Worm (Caenorhabditis elegans) whole organism, young adult: ENCODE data around the gene col-72.
A peak's percentile ranks its signal among the peaks of the same experiment; 100 is the strongest.

Experiments used
- B0019.2 ChIP-seq: fragments of 200-800 bp; sonication (Bioruptor generic); conservative IDR thresholded peaks from 2 replicates; pipeline ENCODE4 v1.3.6; 2022; ENCODE audit warnings: missing genetic modification reagents, missing genetic modification characterization, missing compliant biosample characterization
- F10E7.11 ChIP-seq: sonication (generic microtip); optimal IDR thresholded peaks from 2 replicates; lab custom pipeline; 2017; ENCODE audit warnings: mild to moderate bottlenecking, missing genetic modification characterization, moderate library complexity, missing compliant biosample characterization
- F33H1.4 ChIP-seq: fragments of 200-800 bp; sonication (Bioruptor generic); IDR thresholded peaks from 2 replicates; pipeline ENCODE4 v1.3.6; 2022; ENCODE audit warnings: missing genetic modification reagents, missing genetic modification characterization, missing compliant biosample characterization
- F57C9.4 ChIP-seq: sonication (generic microtip); optimal IDR thresholded peaks from 2 replicates; lab custom pipeline; 2017; ENCODE audit warnings: mild to moderate bottlenecking, missing genetic modification characterization, missing compliant biosample characterization
- Y56A3A.18 ChIP-seq: fragments of 200-800 bp; sonication (Bioruptor generic); IDR thresholded peaks from 2 replicates; pipeline ENCODE4 v1.3.6; 2022; ENCODE audit warnings: missing genetic modification reagents, missing genetic modification characterization, missing compliant biosample characterization
- Y67H2A.10 ChIP-seq: fragments of 200-800 bp; sonication (Bioruptor generic); conservative IDR thresholded peaks from 2 replicates; pipeline ENCODE4 v1.3.6; 2022; ENCODE audit warnings: missing genetic modification reagents, missing genetic modification characterization, missing compliant biosample characterization
- attf-6 ChIP-seq: fragments of 200-800 bp; sonication (Bioruptor generic); IDR thresholded peaks from 2 replicates; pipeline ENCODE4 v1.3.6; 2022; ENCODE audit warnings: missing genetic modification reagents, missing genetic modification characterization, missing compliant biosample characterization
- bed-2 ChIP-seq: fragments of 200-800 bp; sonication (Bioruptor generic); IDR thresholded peaks from 2 replicates; pipeline ENCODE4 v1.3.6; 2022; ENCODE audit warnings: missing genetic modification reagents, missing genetic modification characterization, missing compliant biosample characterization
- ceh-100 ChIP-seq: fragments of 200-800 bp; sonication (Bioruptor generic); IDR thresholded peaks from 2 replicates; pipeline ENCODE4 v1.3.6; 2022; ENCODE audit warnings: missing genetic modification reagents, missing genetic modification characterization, missing compliant biosample characterization
- ceh-58 ChIP-seq: fragments of 200-800 bp; sonication (Bioruptor generic); IDR thresholded peaks from 2 replicates; pipeline ENCODE4 v1.3.6; 2022; ENCODE audit warnings: missing genetic modification characterization, missing compliant biosample characterization
- efl-1 ChIP-seq: fragments of 150-350 bp; optimal IDR thresholded peaks from 2 replicates; lab custom pipeline; 2014; ENCODE audit warnings: missing biosample characterization, missing genetic modification reagents, missing genetic modification characterization
- egl-44 ChIP-seq: fragments of 200-800 bp; sonication (Bioruptor generic); IDR thresholded peaks from 2 replicates; pipeline ENCODE4 v1.3.6; 2022; ENCODE audit warnings: missing genetic modification reagents, missing genetic modification characterization, missing compliant biosample characterization
- egrh-3 ChIP-seq: fragments of 200-800 bp; sonication (Bioruptor generic); IDR thresholded peaks from 2 replicates; pipeline ENCODE4 v1.3.6; 2022; ENCODE audit warnings: missing genetic modification reagents, missing genetic modification characterization, missing compliant biosample characterization
- gei-17 ChIP-seq: fragments of 200-800 bp; sonication (Bioruptor generic); optimal IDR thresholded peaks from 2 replicates; lab custom pipeline; 2018; ENCODE audit warnings: mild to moderate bottlenecking, missing genetic modification characterization, missing compliant biosample characterization
- hmg-1.2 ChIP-seq: fragments of 200-800 bp; sonication (Bioruptor generic); IDR thresholded peaks from 2 replicates; pipeline ENCODE4 v1.3.6; 2022; ENCODE audit warnings: missing genetic modification reagents, missing genetic modification characterization, missing compliant biosample characterization
- let-526 ChIP-seq: fragments of 200-800 bp; sonication (Bioruptor generic); IDR thresholded peaks from 2 replicates; pipeline ENCODE4 v1.3.6; 2022; ENCODE audit warnings: missing genetic modification reagents, missing genetic modification characterization, missing compliant biosample characterization
- let-607 ChIP-seq, 2 experiments: fragments of 200-800 bp in 1 of 2; sonication (Bioruptor generic) in 1 of 2; sonication (generic microtip) in 1 of 2; optimal IDR thresholded peaks; 2 replicates each; lab custom pipeline; 2016 to 2018; ENCODE audit warnings: mild to moderate bottlenecking in 2 of 2, missing compliant biosample characterization in 2 of 2, missing genetic modification characterization in 2 of 2, moderate library complexity in 2 of 2, missing genotype in 1 of 2
- lin-26 ChIP-seq: fragments of 200-800 bp; sonication (Bioruptor generic); IDR thresholded peaks from 2 replicates; pipeline ENCODE4 v1.3.6; 2022; ENCODE audit warnings: missing genetic modification reagents, missing genetic modification characterization, missing compliant biosample characterization
- lin-54 ChIP-seq: fragments of 200-800 bp; sonication (Bioruptor generic); optimal IDR thresholded peaks from 2 replicates; lab custom pipeline; 2018; ENCODE audit warnings: mild to moderate bottlenecking, missing genetic modification characterization, missing compliant biosample characterization
- madf-10 ChIP-seq: sonication (generic microtip); optimal IDR thresholded peaks from 2 replicates; lab custom pipeline; 2016; ENCODE audit warnings: mild to moderate bottlenecking, missing genetic modification characterization, missing compliant biosample characterization
- madf-3 ChIP-seq: fragments of 200-800 bp; sonication (Bioruptor generic); IDR thresholded peaks from 2 replicates; pipeline ENCODE4 v1.3.6; 2022; ENCODE audit warnings: missing genetic modification reagents, missing genetic modification characterization, missing compliant biosample characterization
- madf-6 ChIP-seq: fragments of 200-800 bp; sonication (Bioruptor generic); IDR thresholded peaks from 2 replicates; pipeline ENCODE4 v1.3.6; 2022; ENCODE audit warnings: missing genetic modification reagents, missing genetic modification characterization, missing compliant biosample characterization
- madf-8 ChIP-seq: fragments of 200-800 bp; sonication (Bioruptor generic); conservative IDR thresholded peaks from 2 replicates; pipeline ENCODE4 v1.3.6; 2022; ENCODE audit warnings: missing genetic modification reagents, missing genetic modification characterization, missing compliant biosample characterization
- mcd-1 ChIP-seq: fragments of 200-800 bp; sonication (Bioruptor generic); IDR thresholded peaks from 2 replicates; pipeline ENCODE4 v1.3.6; 2022; ENCODE audit warnings: missing genetic modification reagents, missing genetic modification characterization, missing compliant biosample characterization
- mel-28 ChIP-seq: sonication (generic microtip); optimal IDR thresholded peaks from 2 replicates; lab custom pipeline; 2016; ENCODE audit warnings: borderline replicate concordance, mild to moderate bottlenecking, missing genetic modification characterization, missing compliant biosample characterization
- nfyb-1 ChIP-seq: fragments of 200-800 bp; sonication (Bioruptor generic); IDR thresholded peaks from 2 replicates; pipeline ENCODE4 v1.3.6; 2022; ENCODE audit warnings: missing genetic modification reagents, missing genetic modification characterization, missing compliant biosample characterization
- rcor-1 ChIP-seq: fragments of 200-800 bp; sonication (Bioruptor generic); IDR thresholded peaks from 2 replicates; pipeline ENCODE4 v1.3.6; 2022; ENCODE audit warnings: missing genetic modification reagents, missing genetic modification characterization, missing compliant biosample characterization
- snpc-3.4 ChIP-seq: sonication (generic microtip); optimal IDR thresholded peaks from 2 replicates; lab custom pipeline; 2017; ENCODE audit warnings: missing genetic modification characterization, mild to moderate bottlenecking, missing compliant biosample characterization, antibody characterized with exemption, moderate library complexity, missing genotype, missing genetic modification reagents
- tlf-1 ChIP-seq: fragments of 200-800 bp; sonication (Bioruptor generic); optimal IDR thresholded peaks from 2 replicates; lab custom pipeline; 2018; ENCODE audit warnings: mild to moderate bottlenecking, missing genetic modification characterization, missing compliant biosample characterization
- zfh-2 ChIP-seq: fragments of 200-800 bp; sonication (Bioruptor generic); conservative IDR thresholded peaks from 2 replicates; pipeline ENCODE4 v1.3.6; 2022; ENCODE audit warnings: missing genetic modification reagents, missing genetic modification characterization, missing compliant biosample characterization
- ztf-25 ChIP-seq: fragments of 200-800 bp; sonication (Bioruptor generic); IDR thresholded peaks from 2 replicates; pipeline ENCODE4 v1.3.6; 2022; ENCODE audit warnings: missing genetic modification reagents, missing genetic modification characterization, missing compliant biosample characterization
- ztf-28 ChIP-seq: fragments of 200-800 bp; sonication (Bioruptor generic); IDR thresholded peaks from 2 replicates; pipeline ENCODE4 v1.3.6; 2022; ENCODE audit warnings: missing genetic modification reagents, missing genetic modification characterization, missing compliant biosample characterization

The col-72 gene

DNA sequence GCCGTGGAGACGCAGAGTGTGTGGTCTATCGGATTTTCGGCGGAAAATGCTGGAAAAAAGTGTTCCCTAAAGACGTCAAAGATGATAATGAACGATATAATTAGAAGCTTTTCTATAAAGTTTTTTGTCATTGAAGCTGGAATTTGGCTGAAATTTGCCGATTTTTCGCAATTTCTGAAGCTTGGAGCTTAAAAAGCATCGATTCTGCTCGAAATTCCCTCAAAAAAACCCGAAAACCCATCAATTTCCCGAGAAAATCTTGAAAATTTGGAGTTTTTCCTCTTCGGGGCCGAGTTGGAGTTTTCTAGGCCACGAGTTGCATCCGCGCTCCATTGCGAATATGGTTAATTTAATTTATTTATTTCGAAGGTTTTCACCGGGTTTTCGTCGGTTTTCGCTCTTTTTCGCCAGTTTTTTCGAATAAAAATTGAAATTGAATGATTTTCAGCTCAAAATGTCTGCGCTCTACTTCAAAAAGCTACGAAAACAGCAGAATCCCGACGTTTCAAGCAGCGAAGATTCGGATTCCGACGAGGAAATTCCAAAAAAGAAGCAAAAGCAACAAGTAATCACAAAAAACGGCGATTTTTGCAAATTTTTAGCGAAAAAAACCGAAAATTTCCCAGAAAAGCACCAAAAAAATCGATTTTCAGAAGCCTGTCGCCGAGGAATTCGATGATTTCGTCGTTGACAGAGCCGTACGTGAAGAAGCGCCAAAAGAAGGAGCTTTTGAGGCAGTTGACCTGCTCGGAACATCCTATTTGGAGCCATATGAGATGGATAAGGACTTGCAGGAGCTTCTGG is 21.3 kb downstream of the col-72 start, which contains the start of the genes col-71 and Y49F6B.2 (continued):
- TF ChIP-seq bed-2 (GFP tag; lab: Robert Waterston, UW) (peak; percentile 59; the same call in 1 of the 2 replicates), Y56A3A.18 (GFP tag; lab: Robert Waterston, UW) (no peak), F10E7.11 (tag; lab: Kevin White, UChicago) (no peak), hmg-1.2 (GFP tag; lab: Robert Waterston, UW) (no peak; the same call in 1 of the 2 replicates), ztf-25 (0 out of 2 replicates have a peak, but pooled peaks have one; percentile 70), snpc-3.4 (tag; lab: Kevin White, UChicago) (no peak), efl-1 (GFP tag; lab: Kevin White, UChicago) (peak; percentile 27), mcd-1 (GFP tag; lab: Robert Waterston, UW) (peak; percentile 98), let-607 (tag; optimal IDR thresholded peaks at IDR 0.05; lab: Kevin White, UChicago) (peak in 1 of 2 experiments; percentile 52), B0019.2 (GFP tag; lab: Robert Waterston, UW) (no peak), rcor-1 (GFP tag; lab: Robert Waterston, UW) (peak; percentile 67), lin-54 (peak; percentile 62), madf-3 (GFP tag; lab: Robert Waterston, UW) (no peak), ceh-100 (GFP tag; lab: Robert Waterston, UW) (peak; percentile 39), F57C9.4 (tag; lab: Kevin White, UChicago) (no peak), F33H1.4 (GFP tag; lab: Robert Waterston, UW) (peak; percentile 54), madf-6 (GFP tag; lab: Robert Waterston, UW) (peak; percentile 63), madf-8 (GFP tag; lab: Robert Waterston, UW) (peak; percentile 28; the same call in 1 of the 2 replicates), let-526 (GFP tag; lab: Robert Waterston, UW) (0 out of 2 replicates have a peak, but pooled peaks have one; percentile 8), Y67H2A.10 (0 out of 2 replicates have a peak, but pooled peaks have one; percentile 50), tlf-1 (GFP tag; lab: Kevin White, UChicago) (peak; percentile 18)

DNA sequence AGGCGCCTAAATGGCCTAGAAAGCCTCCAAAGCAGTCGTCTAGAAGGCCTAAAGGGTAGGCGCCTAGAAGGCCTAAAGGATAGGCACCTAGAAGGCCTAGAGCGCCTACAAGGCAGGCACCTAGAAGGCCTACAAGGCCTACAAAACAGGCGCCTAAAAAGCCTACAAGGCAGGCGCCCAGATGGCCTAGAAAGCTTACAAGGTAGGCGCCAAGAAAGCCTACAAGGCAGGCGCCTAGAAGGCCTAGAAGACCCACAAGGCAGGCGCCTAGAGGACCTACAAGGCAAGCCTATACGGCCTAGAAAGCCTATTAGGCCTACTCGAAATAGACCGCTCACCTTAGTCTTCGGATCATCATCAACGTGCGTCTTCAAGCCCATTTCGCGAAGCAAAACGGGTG is 22.0 kb downstream of the col-72 start:
- TF ChIP-seq egl-44 (GFP tag; lab: Robert Waterston, UW) (no peak), attf-6 (GFP tag; lab: Robert Waterston, UW) (0 out of 2 replicates have a peak, but pooled peaks have one; percentile 9)

DNA sequence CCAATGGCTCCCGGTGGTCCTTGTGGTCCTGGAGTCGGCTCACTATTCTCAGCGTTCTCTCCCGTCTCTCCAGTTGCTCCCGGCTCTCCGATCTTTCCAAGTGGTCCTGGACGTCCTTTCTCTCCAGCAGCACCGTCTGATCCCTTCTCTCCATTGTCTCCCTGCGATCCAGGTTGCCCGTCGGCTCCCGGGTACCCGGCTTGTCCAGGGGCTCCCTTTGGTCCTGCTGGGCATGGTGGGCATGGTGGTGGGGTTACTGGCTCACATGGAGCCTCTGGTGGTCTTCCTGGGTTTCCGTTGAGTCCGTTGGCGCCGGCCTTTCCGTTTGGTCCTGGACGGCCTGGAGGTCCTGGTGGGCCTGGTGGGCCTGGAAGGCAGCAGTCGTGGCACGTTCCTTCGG is 23.6 kb downstream of the col-72 start:
- TF ChIP-seq egrh-3 (GFP tag; lab: Robert Waterston, UW) = peak; percentile 88
- TF ChIP-seq mel-28 (tag; lab: Kevin White, UChicago) = no peak
- no peak for TF ChIP-seq madf-6 (GFP tag; lab: Robert Waterston, UW)
- no peak for TF ChIP-seq madf-10 (tag; lab: Kevin White, UChicago)
- peak; percentile 88 for TF ChIP-seq zfh-2 (GFP tag; lab: Robert Waterston, UW)
- TF ChIP-seq ceh-58 (GFP tag; lab: Robert Waterston, UW) = no peak
- TF ChIP-seq lin-26 (GFP tag; lab: Robert Waterston, UW) = peak; percentile 58; the same call in 1 of the 2 replicates
- TF ChIP-seq gei-17 (GFP tag; lab: Kevin White, UChicago) = no peak
- TF ChIP-seq ztf-28 = no peak
- TF ChIP-seq mcd-1 (GFP tag; lab: Robert Waterston, UW) = 0 out of 2 replicates have a peak, but pooled peaks have one; percentile 14
- 0 out of 2 replicates have a peak, but pooled peaks have one; percentile 26 for TF ChIP-seq nfyb-1 (GFP tag; lab: Robert Waterston, UW)
